Worm (Caenorhabditis elegans) whole organism, mixed stage, embryonic: ENCODE data around the gene ncx-6.
A peak's percentile ranks its signal among the peaks of the same experiment; 100 is the strongest.

Experiments
- M03D4.4 ChIP-seq: sonication (generic microtip); optimal IDR thresholded peaks from 2 replicates; lab custom pipeline; 2017; ENCODE audit warnings: mild to moderate bottlenecking, missing genetic modification characterization, missing compliant biosample characterization
- blmp-1 ChIP-seq: fragments of 150-350 bp; optimal IDR thresholded peaks from 2 replicates; lab custom pipeline; 2014; ENCODE audit warnings: missing biosample characterization, missing genetic modification characterization
- ceh-39 ChIP-seq: fragments of 150-350 bp; optimal IDR thresholded peaks from 2 replicates; lab custom pipeline; 2014; ENCODE audit warnings: missing biosample characterization, missing genetic modification characterization
- ceh-43 ChIP-seq: fragments of 200-800 bp; sonication (Bioruptor generic); optimal IDR thresholded peaks from 2 replicates; lab custom pipeline; 2018; ENCODE audit warnings: mild to moderate bottlenecking, missing genetic modification characterization, moderate library complexity, missing compliant biosample characterization
- ceh-83 ChIP-seq: fragments of 200-800 bp; sonication (Bioruptor generic); optimal IDR thresholded peaks from 2 replicates; lab custom pipeline; 2018; ENCODE audit warnings: mild to moderate bottlenecking, missing genetic modification characterization, missing compliant biosample characterization
- ces-1 ChIP-seq: fragments of 150-350 bp; optimal IDR thresholded peaks from 2 replicates; lab custom pipeline; 2014; ENCODE audit warnings: missing biosample characterization, missing genetic modification reagents, missing genetic modification characterization
- cnd-1 ChIP-seq: fragments of 200-800 bp; sonication (Bioruptor generic); optimal IDR thresholded peaks from 2 replicates; lab custom pipeline; 2018; ENCODE audit warnings: mild to moderate bottlenecking, missing genetic modification characterization, missing compliant biosample characterization
- drap-1 ChIP-seq: fragments of 200-800 bp; sonication (Bioruptor generic); optimal IDR thresholded peaks from 3 replicates; lab custom pipeline; 2018; ENCODE audit warnings: mild to moderate bottlenecking, missing genetic modification characterization, missing compliant biosample characterization
- elt-1 ChIP-seq: sonication (generic microtip); optimal IDR thresholded peaks from 2 replicates; lab custom pipeline; 2017; ENCODE audit warnings: missing genetic modification characterization, mild to moderate bottlenecking, missing compliant biosample characterization, antibody characterized with exemption, moderate library complexity, borderline replicate concordance; ENCODE audit not compliant: insufficient read depth
- flh-1 ChIP-seq: fragments of 200-800 bp; sonication (Bioruptor generic); optimal IDR thresholded peaks from 2 replicates; lab custom pipeline; 2018; ENCODE audit warnings: mild to moderate bottlenecking, missing genetic modification characterization, moderate library complexity, missing compliant biosample characterization
- ham-2 ChIP-seq: fragments of 200-800 bp; sonication (Bioruptor generic); optimal IDR thresholded peaks from 2 replicates; lab custom pipeline; 2018; ENCODE audit warnings: mild to moderate bottlenecking, missing genetic modification characterization, missing compliant biosample characterization
- hlh-1 ChIP-seq: fragments of 150-350 bp; optimal IDR thresholded peaks from 2 replicates; lab custom pipeline; 2014; ENCODE audit warnings: missing biosample characterization, missing genetic modification reagents, missing genetic modification characterization
- lin-13 ChIP-seq: fragments of 150-350 bp; optimal IDR thresholded peaks from 2 replicates; lab custom pipeline; 2014; ENCODE audit warnings: missing biosample characterization, missing genetic modification characterization
- lsy-2 ChIP-seq: fragments of 150-350 bp; optimal IDR thresholded peaks from 2 replicates; lab custom pipeline; 2014; ENCODE audit warnings: missing biosample characterization, missing genetic modification characterization
- mab-5 ChIP-seq: fragments of 150-350 bp; optimal IDR thresholded peaks from 2 replicates; lab custom pipeline; 2014; ENCODE audit warnings: missing biosample characterization, missing genetic modification characterization
- mep-1 ChIP-seq: fragments of 150-350 bp; optimal IDR thresholded peaks from 2 replicates; lab custom pipeline; 2017; ENCODE audit warnings: missing biosample characterization, missing genetic modification reagents, missing genetic modification characterization, inconsistent platforms
- nhr-12 ChIP-seq: fragments of 150-350 bp; optimal IDR thresholded peaks from 2 replicates; lab custom pipeline; 2014; ENCODE audit warnings: missing biosample characterization, missing genetic modification characterization
- nhr-2 ChIP-seq: fragments of 150-350 bp; optimal IDR thresholded peaks from 2 replicates; lab custom pipeline; 2014; ENCODE audit warnings: missing biosample characterization, missing genetic modification characterization
- nhr-237 ChIP-seq: fragments of 150-350 bp; optimal IDR thresholded peaks from 2 replicates; lab custom pipeline; 2014; ENCODE audit warnings: missing biosample characterization, missing genetic modification characterization
- nhr-28 ChIP-seq: fragments of 150-350 bp; optimal IDR thresholded peaks from 2 replicates; lab custom pipeline; 2014; ENCODE audit warnings: missing biosample characterization, missing genetic modification characterization
- nhr-76 ChIP-seq: sonication (generic microtip); optimal IDR thresholded peaks from 2 replicates; lab custom pipeline; 2017; ENCODE audit warnings: missing biosample characterization, missing genetic modification characterization
- pha-4 ChIP-seq: fragments of 150-350 bp; optimal IDR thresholded peaks from 2 replicates; lab custom pipeline; 2018; ENCODE audit warnings: missing biosample characterization, missing genetic modification reagents, missing genetic modification characterization
- sem-2 ChIP-seq: fragments of 200-800 bp; sonication (Bioruptor generic); optimal IDR thresholded peaks from 2 replicates; lab custom pipeline; 2018; ENCODE audit warnings: mild to moderate bottlenecking, missing genetic modification characterization, missing compliant biosample characterization
- sptf-1 ChIP-seq: sonication (generic microtip); optimal IDR thresholded peaks from 2 replicates; lab custom pipeline; 2017; ENCODE audit warnings: mild to moderate bottlenecking, missing genetic modification characterization, moderate library complexity, missing compliant biosample characterization
- tbx-8 ChIP-seq: fragments of 200-800 bp; sonication (Bioruptor generic); optimal IDR thresholded peaks from 2 replicates; lab custom pipeline; 2018; ENCODE audit warnings: mild to moderate bottlenecking, missing genetic modification characterization, moderate library complexity, missing compliant biosample characterization
- unc-120 ChIP-seq: sonication (generic microtip); optimal IDR thresholded peaks from 2 replicates; lab custom pipeline; 2017; ENCODE audit warnings: missing genetic modification characterization, missing compliant biosample characterization; ENCODE audit not compliant: poor library complexity, severe bottlenecking
- unc-39 ChIP-seq: fragments of 150-350 bp; optimal IDR thresholded peaks from 2 replicates; lab custom pipeline; 2014; ENCODE audit warnings: missing biosample characterization, missing genetic modification characterization
- unc-62 ChIP-seq: fragments of 150-350 bp; optimal IDR thresholded peaks from 2 replicates; lab custom pipeline; 2014; ENCODE audit warnings: missing biosample characterization, missing genetic modification reagents, missing genetic modification characterization

Gene ncx-6

DNA sequence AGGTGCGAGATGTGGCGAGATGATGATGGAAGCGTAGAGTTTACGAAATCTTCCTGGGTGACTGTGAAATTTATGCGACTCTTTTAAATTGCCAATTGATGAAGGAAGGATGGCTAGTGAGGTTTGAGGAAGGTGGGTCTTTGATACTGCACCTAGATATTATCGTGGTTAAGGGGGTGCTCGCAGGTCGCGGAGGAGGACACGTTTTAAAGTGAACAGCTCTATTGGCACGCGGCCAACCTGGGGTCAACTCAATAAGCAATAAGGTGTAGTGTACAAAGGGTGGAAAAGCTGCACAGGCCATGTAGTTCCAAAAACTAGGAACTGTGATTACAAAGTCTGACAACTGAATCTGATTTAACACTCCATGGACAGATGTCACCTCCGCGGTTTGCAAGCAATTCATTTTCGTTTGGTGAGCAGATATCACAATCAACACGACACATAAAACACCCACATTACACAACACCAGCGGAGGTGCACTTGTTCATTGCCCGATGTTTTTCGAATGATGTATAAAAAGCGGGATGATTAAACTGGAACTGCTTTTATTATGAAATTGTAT, 31.7 kb upstream of the ncx-6 start:
- TF ChIP-seq unc-62 (GFP tag; lab: Kevin White, UChicago) (peak; percentile 20), mab-5 (tag; lab: Kevin White, UChicago) (no peak)

ce11 chrIII:9744525-9744924, 30.8 kb upstream of the ncx-6 start:
- TF ChIP-seq mep-1 (tag; lab: Kevin White, UChicago) (no peak), nhr-237 (tag; lab: Kevin White, UChicago) (no peak), unc-62 (GFP tag; lab: Kevin White, UChicago) (peak; percentile 68), hlh-1 (tag; lab: Kevin White, UChicago) (peak; percentile 51), flh-1 (GFP tag; lab: Kevin White, UChicago) (no peak), pha-4 (tag; lab: Kevin White, UChicago) (no peak), unc-120 (tag; lab: Kevin White, UChicago) (peak; percentile 67)

ce11 chrIII:9743239-9743638, 29.5 kb upstream of the ncx-6 start, which contains the start of gene T05G5.1:
Gene T05G5.1, minus strand, starts transcription at chrIII:9743339.
- TF ChIP-seq elt-1 (tag; lab: Kevin White, UChicago) (no peak), ces-1 (GFP tag; lab: Kevin White, UChicago) (no peak), unc-62 (GFP tag; lab: Kevin White, UChicago) (no peak), ceh-43 (GFP tag; lab: Kevin White, UChicago) (no peak), sem-2 (no peak), ceh-83 (GFP tag; lab: Kevin White, UChicago) (no peak), nhr-2 (tag; lab: Kevin White, UChicago) (no peak), pha-4 (tag; lab: Kevin White, UChicago) (no peak), lin-13 (tag; lab: Kevin White, UChicago) (no peak), blmp-1 (tag; lab: Kevin White, UChicago) (no peak), ham-2 (GFP tag; lab: Kevin White, UChicago) (no peak), tbx-8 (GFP tag; lab: Kevin White, UChicago) (no peak), drap-1 (GFP tag; lab: Kevin White, UChicago) (no peak), mab-5 (tag; lab: Kevin White, UChicago) (no peak), nhr-237 (tag; lab: Kevin White, UChicago) (no peak), nhr-12 (tag; lab: Kevin White, UChicago) (no peak), nhr-76 (tag; lab: Kevin White, UChicago) (no peak), cnd-1 (tag; lab: Kevin White, UChicago) (no peak)

DNA sequence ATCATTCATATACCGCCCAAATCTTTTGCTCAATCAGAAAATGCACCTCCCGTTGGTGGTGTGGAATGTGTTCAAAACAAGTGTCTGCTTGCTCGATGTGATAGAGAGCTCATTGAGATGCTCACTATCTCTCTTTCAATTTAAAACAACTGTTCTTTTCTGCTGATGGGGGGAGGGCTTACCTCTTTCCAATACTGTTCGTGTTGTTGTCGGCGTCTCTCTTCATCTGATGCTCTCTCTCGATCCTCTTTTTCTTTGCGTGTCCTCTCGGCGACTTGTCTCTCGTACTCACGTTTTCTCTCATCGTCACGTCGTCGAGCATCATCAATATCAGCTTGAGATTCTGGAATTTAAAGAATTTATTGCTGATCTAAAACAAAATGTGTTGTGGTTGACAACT, 28.2 kb upstream of the ncx-6 start:
- no peak for TF ChIP-seq nhr-76 (tag; lab: Kevin White, UChicago)
- TF ChIP-seq blmp-1 (tag; lab: Kevin White, UChicago), result no peak
- no peak for TF ChIP-seq mep-1 (tag; lab: Kevin White, UChicago)
- TF ChIP-seq hlh-1 (tag; lab: Kevin White, UChicago), result peak; percentile 95
- no peak for TF ChIP-seq sptf-1 (tag; lab: Kevin White, UChicago)
- peak; percentile 27 for TF ChIP-seq unc-120 (tag; lab: Kevin White, UChicago)
- peak; percentile 69 for TF ChIP-seq unc-62 (GFP tag; lab: Kevin White, UChicago)
- no peak for TF ChIP-seq nhr-2 (tag; lab: Kevin White, UChicago)
- TF ChIP-seq nhr-12 (tag; lab: Kevin White, UChicago), result no peak
- no peak for TF ChIP-seq nhr-28 (tag; lab: Kevin White, UChicago)
- TF ChIP-seq mab-5 (tag; lab: Kevin White, UChicago), result no peak
- no peak for TF ChIP-seq nhr-237 (tag; lab: Kevin White, UChicago)

- TF ChIP-seq ceh-39 (tag; lab: Kevin White, UChicago), result no peak
- peak; percentile 41 for TF ChIP-seq lsy-2 (tag; lab: Kevin White, UChicago)
These were observed 26.9 kb upstream of the ncx-6 start for ce11 chrIII:9740663-9741062.

DNA sequence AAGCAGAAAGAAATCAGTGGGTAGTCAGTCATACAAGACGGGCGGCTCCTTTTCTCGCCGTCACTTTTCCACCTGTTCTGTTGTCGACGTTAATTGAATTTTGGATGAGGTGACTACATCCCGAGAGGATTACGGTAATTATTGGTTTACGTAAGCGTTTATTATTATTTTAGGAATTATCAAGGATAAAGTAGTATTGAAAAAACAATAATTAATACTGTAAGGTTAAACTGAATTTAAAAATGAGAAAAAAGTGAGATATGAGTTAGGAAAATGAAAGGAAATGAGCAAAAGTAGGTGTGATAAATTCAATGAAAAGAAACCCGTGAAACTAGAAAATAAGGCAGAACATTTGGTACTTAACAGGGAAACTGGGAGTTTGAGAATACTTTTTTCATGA, 25.2 kb upstream of the ncx-6 start, which contains the start of gene hlh-4:
TSS of gene hlh-4 (minus strand) at position 101 of the 400 bp plus-strand sequence.
- TF ChIP-seq pha-4 (tag; lab: Kevin White, UChicago) (no peak), ceh-39 (tag; lab: Kevin White, UChicago) (no peak), nhr-12 (tag; lab: Kevin White, UChicago) (no peak), sptf-1 (tag; lab: Kevin White, UChicago) (no peak), lin-13 (tag; lab: Kevin White, UChicago) (no peak), unc-120 (tag; lab: Kevin White, UChicago) (no peak), cnd-1 (tag; lab: Kevin White, UChicago) (no peak), lsy-2 (tag; lab: Kevin White, UChicago) (no peak), mep-1 (tag; lab: Kevin White, UChicago) (no peak), tbx-8 (GFP tag; lab: Kevin White, UChicago) (no peak), unc-39 (no peak), nhr-237 (tag; lab: Kevin White, UChicago) (no peak), sem-2 (no peak), M03D4.4 (tag; lab: Kevin White, UChicago) (no peak), ceh-43 (GFP tag; lab: Kevin White, UChicago) (no peak)
